Fruit fly (Drosophila melanogaster): ENCODE data around the gene lok.
A peak's percentile ranks its signal among the peaks of the same experiment; 100 is the strongest.

DNA sequence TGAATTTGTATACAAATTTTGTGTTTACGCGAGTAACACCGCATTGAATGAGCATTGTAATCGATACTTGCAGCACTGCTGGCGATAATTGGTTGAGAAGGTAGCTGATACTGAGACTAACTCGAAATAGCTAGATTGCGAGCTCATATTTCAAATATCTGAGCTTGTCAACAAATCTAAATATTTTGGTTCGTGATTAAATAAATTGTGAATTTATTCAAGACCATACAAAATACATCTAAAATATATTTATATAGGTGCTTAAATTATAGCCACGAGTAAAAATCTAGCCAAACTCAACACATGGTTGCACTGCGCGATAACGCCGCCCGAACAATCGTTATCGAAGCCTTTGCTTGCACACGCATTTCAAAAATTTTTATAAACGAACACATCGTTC lies 32.6 kb downstream of the lok start, which contains the start of the genes Taf13 and nesd:
- peak; percentile 96 for TF ChIP-seq Myc (optimal IDR thresholded peaks at IDR 0.05)
- TF ChIP-seq Mio (GFP tag; optimal IDR thresholded peaks at IDR 0.05) = no peak
- TF ChIP-seq Hr83 (GFP tag; optimal IDR thresholded peaks at IDR 0.05; ENCODE audit: poor library complexity, severe bottlenecking) = no peak
- TF ChIP-seq lola (GFP tag; optimal IDR thresholded peaks at IDR 0.05) = no peak
- TF ChIP-seq CrebA (GFP tag; optimal IDR thresholded peaks at IDR 0.05; ENCODE audit: borderline replicate concordance) = no peak
- TF ChIP-seq Hnf4 (GFP tag; optimal IDR thresholded peaks at IDR 0.05) = peak; percentile 55
- TF ChIP-seq usp (GFP tag; optimal IDR thresholded peaks at IDR 0.05) = no peak
